Worm (Caenorhabditis elegans) whole organism, L4/young adult: ENCODE results near the gene arx-5.
A peak's percentile ranks its signal among the peaks of the same experiment; 100 is the strongest.

Experiments
- W03F9.2 ChIP-seq: fragments of 150-350 bp; optimal IDR thresholded peaks from 2 replicates; lab custom pipeline; 2014; ENCODE audit warnings: missing biosample characterization, missing genetic modification characterization
- dao-5 ChIP-seq: sonication (generic microtip); optimal IDR thresholded peaks from 2 replicates; lab custom pipeline; 2016; ENCODE audit warnings: missing genotype, missing genetic modification characterization, moderate library complexity, missing compliant biosample characterization
- him-1 ChIP-seq: sonication (generic microtip); optimal IDR thresholded peaks from 2 replicates; lab custom pipeline; 2016; ENCODE audit warnings: missing genotype, missing genetic modification reagents, missing genetic modification characterization, missing compliant biosample characterization

DNA sequence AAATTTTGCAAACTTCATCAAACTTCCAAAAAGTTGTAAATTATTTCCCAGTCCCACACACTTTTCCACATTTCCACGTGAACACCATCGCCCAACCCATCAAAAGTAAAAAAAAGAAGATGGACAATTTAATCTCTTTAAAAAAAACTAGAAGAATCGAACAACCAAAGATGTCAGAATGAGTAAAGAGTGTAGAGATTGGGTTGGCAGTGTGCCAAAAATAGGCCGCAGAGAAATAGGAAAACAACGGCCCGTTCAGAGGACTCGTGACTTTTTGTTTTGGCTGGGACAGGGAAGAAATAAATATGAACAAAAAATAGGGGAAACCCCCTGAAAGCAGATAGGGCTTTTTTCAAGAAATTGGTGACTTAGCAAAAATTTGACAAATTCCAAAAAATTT is 25.0 kb upstream of the arx-5 start:
- TF ChIP-seq dao-5 (no peak), him-1 (tag; lab: Kevin White, UChicago) (no peak), W03F9.2 (peak; percentile 16)
